Worm (Caenorhabditis elegans): ENCODE data around the gene W10G6.6.
"Not testable (repeated sequence)": the region's sequence is repeated elsewhere in the genome, so short reads cannot be mapped to it uniquely, and the experiment has no call there.

The W10G6.6 gene

DNA sequence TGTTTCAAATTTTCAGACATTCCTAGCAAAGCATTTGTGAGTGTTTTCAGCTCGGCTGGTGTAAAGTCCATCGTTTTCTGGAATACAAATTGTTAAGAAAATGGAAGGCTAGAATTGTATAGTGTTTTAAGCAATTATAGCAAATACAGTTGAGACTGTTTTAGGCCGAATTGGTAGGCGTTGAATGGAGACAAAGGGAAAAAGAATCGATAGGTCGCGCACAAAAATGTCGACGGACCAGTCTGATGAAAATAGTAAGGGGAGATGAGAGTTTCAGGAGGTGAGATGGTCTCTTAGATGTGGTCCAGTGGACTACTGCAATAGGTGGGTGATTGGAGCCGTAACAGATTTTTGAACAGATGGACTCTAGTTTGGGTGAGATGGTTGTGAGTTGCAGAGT is 10.0 kb downstream of the W10G6.6 start:
- TF ChIP-seq klf-2 (GFP tag; conservative IDR thresholded peaks at IDR 0.05) (no peak), med-1 (GFP tag; optimal IDR thresholded peaks at IDR 0.05; ENCODE audit: insufficient read depth) (no peak), tab-1 (GFP tag; IDR thresholded peaks at IDR 0.05) (no peak), ztf-29 (GFP tag; IDR thresholded peaks at IDR 0.05) (no peak), T22C8.4 (GFP tag; IDR thresholded peaks at IDR 0.05) (no peak), ref-1 (GFP tag; conservative IDR thresholded peaks at IDR 0.05) (no peak), cog-1 (tag; optimal IDR thresholded peaks at IDR 0.05) (no peak), flt-1 (GFP tag; IDR thresholded peaks at IDR 0.05) (no peak), ztf-23 (GFP tag; IDR thresholded peaks at IDR 0.05) (no peak)

DNA sequence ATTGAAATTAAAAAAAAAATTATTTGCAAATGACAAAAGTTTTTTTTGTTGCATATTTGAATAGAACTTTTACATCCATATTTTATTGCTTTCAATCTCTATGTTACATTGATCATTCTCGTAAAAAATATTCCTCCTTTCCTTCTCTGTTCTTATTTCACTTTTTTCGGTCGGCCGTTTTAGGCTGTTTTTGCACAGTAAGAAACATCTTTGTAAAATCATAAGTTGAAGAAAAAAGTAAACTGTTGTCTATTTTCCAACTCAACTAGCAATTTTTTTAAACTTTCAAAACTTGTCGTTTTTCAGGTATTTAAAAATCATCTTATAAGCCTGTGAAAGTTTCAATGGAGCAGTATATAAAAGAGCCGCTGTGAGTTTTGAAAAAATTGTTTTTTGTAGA is 22.0 kb downstream of the W10G6.6 start, which contains the start of gene F23A7.5:
TSS of gene F23A7.5 (plus strand) at position 301 of the 400 bp plus-strand sequence.
- TF ChIP-seq ref-1 (GFP tag; conservative IDR thresholded peaks at IDR 0.05) (no peak), T22C8.4 (GFP tag; IDR thresholded peaks at IDR 0.05) (no peak), tab-1 (GFP tag; IDR thresholded peaks at IDR 0.05) (no peak), ztf-29 (GFP tag; IDR thresholded peaks at IDR 0.05) (no peak), ztf-23 (GFP tag; IDR thresholded peaks at IDR 0.05) (no peak), klf-2 (GFP tag; conservative IDR thresholded peaks at IDR 0.05) (no peak), flt-1 (GFP tag; IDR thresholded peaks at IDR 0.05) (no peak), cog-1 (tag; optimal IDR thresholded peaks at IDR 0.05) (no peak), med-1 (GFP tag; optimal IDR thresholded peaks at IDR 0.05; ENCODE audit: insufficient read depth) (no peak)

DNA sequence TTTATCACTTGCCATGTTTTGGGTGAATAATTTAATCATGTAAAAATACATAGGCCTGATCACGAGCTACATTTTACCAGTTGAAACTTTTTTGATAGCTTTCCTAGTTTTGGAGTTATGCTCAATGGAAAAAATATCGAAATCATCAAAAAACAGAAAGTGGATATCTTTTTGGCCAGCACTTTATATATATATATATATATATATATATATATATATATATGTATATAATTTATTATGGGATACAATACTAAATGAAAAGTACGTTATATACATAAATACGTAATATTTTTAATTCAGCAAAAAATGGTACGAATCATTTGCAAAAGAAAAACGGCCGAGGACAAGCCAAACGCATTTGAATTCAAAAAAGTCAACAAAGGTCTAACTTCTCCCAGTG is 30.9 kb downstream of the W10G6.6 start, which contains the start of gene F23A7.3:
TSS of gene F23A7.3 (plus strand) at position 301 of the 400 bp plus-strand sequence.
- not testable (repeated sequence) for TF ChIP-seq cog-1 (tag; optimal IDR thresholded peaks at IDR 0.05); ztf-29 (GFP tag; IDR thresholded peaks at IDR 0.05); flt-1 (GFP tag; IDR thresholded peaks at IDR 0.05)

DNA sequence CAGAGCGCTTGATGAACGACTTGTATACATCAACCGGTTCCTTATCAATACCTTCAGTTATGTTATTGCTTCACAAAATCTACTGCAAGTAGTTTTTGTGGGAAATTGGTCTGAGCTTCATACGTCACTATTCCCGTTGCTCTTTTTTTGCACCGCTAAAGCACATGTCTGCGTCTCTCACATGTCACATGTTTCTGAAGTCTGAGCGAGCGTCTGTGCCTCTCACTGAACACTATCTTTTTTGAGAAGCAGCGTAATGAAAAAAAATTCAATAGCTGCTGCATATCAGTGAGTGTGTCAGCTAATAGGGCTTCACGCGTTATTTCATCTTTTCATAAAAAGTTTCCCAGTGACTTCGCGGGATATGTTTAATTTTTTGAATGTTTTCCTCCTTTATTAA is 32.3 kb downstream of the W10G6.6 start:
- no peak for TF ChIP-seq T22C8.4 (GFP tag; IDR thresholded peaks at IDR 0.05)
- TF ChIP-seq ztf-29 (GFP tag; IDR thresholded peaks at IDR 0.05): no peak
- no peak for TF ChIP-seq tab-1 (GFP tag; IDR thresholded peaks at IDR 0.05)
- no peak for TF ChIP-seq med-1 (GFP tag; optimal IDR thresholded peaks at IDR 0.05; ENCODE audit: insufficient read depth)
- no peak for TF ChIP-seq cog-1 (tag; optimal IDR thresholded peaks at IDR 0.05)
- no peak for TF ChIP-seq flt-1 (GFP tag; IDR thresholded peaks at IDR 0.05)
- TF ChIP-seq klf-2 (GFP tag; conservative IDR thresholded peaks at IDR 0.05): no peak
- no peak for TF ChIP-seq ztf-23 (GFP tag; IDR thresholded peaks at IDR 0.05)
- TF ChIP-seq ref-1 (GFP tag; conservative IDR thresholded peaks at IDR 0.05): no peak

DNA sequence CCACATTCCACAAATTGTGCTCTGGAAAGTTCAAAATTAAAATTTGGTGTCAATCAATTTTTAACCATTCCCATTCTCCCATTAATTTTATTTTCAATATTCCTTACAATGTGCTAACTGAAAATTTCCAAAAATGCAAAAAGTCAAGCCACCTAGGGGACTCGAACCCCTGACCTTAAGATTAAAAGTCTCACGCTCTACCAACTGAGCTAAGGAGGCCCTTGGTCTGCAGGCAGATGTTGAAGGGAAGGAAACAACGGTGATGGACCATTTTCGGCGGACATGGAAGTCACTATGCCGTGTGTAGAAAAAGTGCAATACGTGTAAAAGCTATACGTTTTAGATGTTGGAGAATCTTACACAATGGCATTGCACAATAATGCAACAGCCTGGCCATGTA is 32.8 kb downstream of the W10G6.6 start:
- peak; percentile 64; the same call in 1 of the 2 replicates for TF ChIP-seq flt-1 (GFP tag; IDR thresholded peaks at IDR 0.05)
- no peak for TF ChIP-seq ref-1 (GFP tag; conservative IDR thresholded peaks at IDR 0.05)

DNA sequence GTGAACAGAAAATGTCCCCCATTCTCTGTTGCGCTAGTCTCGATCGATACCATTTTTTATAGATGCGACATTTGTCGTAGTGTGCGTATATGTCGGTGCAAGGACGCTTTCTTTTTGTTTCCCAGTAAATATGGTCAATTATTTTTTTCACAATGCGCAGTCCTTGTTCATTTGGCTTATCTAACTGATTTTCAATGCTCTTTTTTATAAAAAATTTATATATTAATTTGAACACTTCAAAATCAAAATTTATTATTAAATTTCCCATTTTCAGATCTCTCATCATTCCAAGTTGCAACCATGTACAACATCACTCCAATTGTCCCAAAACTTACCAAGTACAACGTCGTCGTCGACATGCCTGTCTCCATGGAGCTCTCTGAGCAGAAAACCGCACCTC is 33.5 kb downstream of the W10G6.6 start, which contains the start of gene F23A7.1:
TSS of gene F23A7.1 (plus strand) at position 301 of the 400 bp plus-strand sequence.
- TF ChIP-seq T22C8.4 (GFP tag; IDR thresholded peaks at IDR 0.05): no peak
- TF ChIP-seq ztf-29 (GFP tag; IDR thresholded peaks at IDR 0.05): no peak
- TF ChIP-seq cog-1 (tag; optimal IDR thresholded peaks at IDR 0.05): no peak
- no peak for TF ChIP-seq ztf-23 (GFP tag; IDR thresholded peaks at IDR 0.05)

DNA sequence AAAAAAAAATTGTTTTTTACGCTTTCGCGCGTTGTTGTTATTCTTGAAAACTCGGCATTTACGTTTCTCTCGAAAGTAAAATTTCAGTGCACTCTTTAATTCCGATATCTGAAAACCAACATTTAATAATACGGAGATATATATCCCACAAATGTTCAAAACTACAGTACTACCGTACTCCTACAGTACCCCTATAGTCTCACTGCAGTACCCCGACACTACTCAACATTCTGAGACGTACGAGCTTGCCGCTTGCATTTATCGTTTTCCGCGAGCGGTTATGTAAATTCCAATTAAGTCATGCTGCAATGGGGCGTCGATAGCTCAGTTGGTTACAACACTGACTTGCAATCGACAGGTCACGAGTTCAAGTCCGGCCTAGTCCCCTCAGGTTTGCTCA is 37.5 kb downstream of the W10G6.6 start, which contains the start of gene F23A7.8:
TSS of gene F23A7.8 (plus strand) at position 301 of the 400 bp plus-strand sequence.
- not testable (repeated sequence) for TF ChIP-seq ztf-29 (GFP tag; IDR thresholded peaks at IDR 0.05); cog-1 (tag; optimal IDR thresholded peaks at IDR 0.05); T22C8.4 (GFP tag; IDR thresholded peaks at IDR 0.05)

DNA sequence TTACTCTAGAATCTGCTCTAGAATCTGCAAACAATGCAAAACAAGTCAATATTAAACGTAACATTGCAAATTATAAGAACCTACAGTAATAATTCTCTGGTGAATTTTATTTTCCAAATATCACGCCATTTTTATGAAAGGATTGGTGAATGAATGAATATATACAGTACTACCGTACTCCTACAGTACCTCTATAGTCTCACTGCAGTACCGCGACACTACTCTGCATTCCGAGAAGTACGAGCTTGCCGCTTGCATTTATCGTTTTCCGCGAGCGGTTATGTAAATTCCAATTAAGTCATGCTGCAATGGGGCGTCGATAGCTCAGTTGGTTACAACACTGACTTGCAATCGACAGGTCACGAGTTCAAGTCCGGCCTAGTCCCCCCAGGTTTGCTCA is 38.3 kb downstream of the W10G6.6 start, which contains the start of gene F23A7.4:
TSS of gene F23A7.4 (plus strand) at position 301 of the 400 bp plus-strand sequence.
- TF ChIP-seq flt-1, tab-1, ztf-29 (GFP tag; IDR thresholded peaks at IDR 0.05): not testable (repeated sequence)

DNA sequence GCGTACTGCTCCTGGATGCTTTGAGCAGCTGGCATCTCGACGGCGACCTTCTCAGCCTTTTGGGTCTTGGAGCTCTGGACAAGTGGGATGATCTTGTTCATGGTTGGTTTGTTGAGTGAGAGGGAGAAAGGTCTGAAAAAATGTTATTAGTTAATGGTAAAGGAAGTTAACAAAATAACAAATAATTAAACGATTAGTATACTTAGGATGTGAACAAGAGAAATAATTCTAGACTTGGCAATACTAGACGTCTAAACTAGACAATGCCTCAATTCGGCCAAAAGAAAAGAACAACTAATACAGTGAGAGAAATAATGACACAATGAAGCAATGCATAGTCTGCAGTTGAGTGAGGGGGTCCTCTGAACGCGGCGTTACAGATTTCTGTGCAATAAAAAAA is 40.1 kb downstream of the W10G6.6 start, which contains the start of gene R11.4:
TSS of gene R11.4 (minus strand) at position 101 of the 400 bp plus-strand sequence.
- TF ChIP-seq cog-1 (tag; optimal IDR thresholded peaks at IDR 0.05) (no peak), flt-1 (GFP tag; IDR thresholded peaks at IDR 0.05) (no peak), ztf-29 (GFP tag; IDR thresholded peaks at IDR 0.05) (no peak), klf-2 (GFP tag; conservative IDR thresholded peaks at IDR 0.05) (no peak), T22C8.4 (GFP tag; IDR thresholded peaks at IDR 0.05) (no peak), ztf-23 (GFP tag; IDR thresholded peaks at IDR 0.05) (no peak), ref-1 (GFP tag; conservative IDR thresholded peaks at IDR 0.05) (no peak), med-1 (GFP tag; optimal IDR thresholded peaks at IDR 0.05; ENCODE audit: insufficient read depth) (no peak)

DNA sequence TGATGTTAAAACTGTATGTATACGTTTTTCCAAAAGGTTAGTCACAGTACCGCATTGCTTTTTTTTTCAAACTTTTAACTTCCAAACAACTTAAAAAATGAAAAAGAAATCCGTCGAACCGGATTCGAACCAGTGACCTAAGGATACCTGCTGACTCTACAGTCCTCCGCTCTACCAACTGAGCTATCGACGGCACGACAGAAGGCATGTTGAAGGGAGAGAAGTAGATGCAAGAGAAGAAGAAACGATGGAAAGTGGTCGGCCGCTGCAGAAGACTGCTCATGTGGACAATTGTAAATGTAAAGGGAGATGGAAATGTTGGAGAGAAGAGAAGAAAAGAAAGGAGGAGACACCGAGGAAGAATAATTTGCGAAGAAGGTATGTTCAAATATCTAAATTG is 40.9 kb downstream of the W10G6.6 start:
- TF ChIP-seq klf-2 (GFP tag; conservative IDR thresholded peaks at IDR 0.05) (peak; percentile 95), ztf-23 (GFP tag; IDR thresholded peaks at IDR 0.05) (peak; percentile 94), ztf-29 (GFP tag; IDR thresholded peaks at IDR 0.05) (peak; percentile 90), ref-1 (GFP tag; conservative IDR thresholded peaks at IDR 0.05) (peak; percentile 85), cog-1 (tag; optimal IDR thresholded peaks at IDR 0.05) (peak; percentile 57), T22C8.4 (GFP tag; IDR thresholded peaks at IDR 0.05) (peak; percentile 88), med-1 (GFP tag; optimal IDR thresholded peaks at IDR 0.05; ENCODE audit: insufficient read depth) (peak; percentile 77), tab-1 (GFP tag; IDR thresholded peaks at IDR 0.05) (peak; percentile 93), flt-1 (GFP tag; IDR thresholded peaks at IDR 0.05) (peak; percentile 96)

DNA sequence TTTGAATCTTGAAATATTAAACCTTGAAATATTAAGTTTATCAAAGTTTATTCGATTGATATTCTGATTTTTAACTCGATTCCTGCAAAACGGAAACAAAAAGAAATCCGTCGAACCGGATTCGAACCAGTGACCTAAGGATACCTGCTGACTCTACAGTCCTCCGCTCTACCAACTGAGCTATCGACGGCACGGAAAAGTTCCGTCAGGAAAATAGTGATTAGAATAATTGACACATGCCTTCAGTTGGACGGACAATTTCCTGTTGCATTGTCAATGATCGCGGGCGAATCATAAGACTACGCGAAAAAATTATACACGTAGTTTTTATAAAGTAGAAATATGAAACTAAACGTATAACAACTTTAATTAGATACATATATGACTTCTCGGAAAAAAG is 41.5 kb downstream of the W10G6.6 start:
- no peak for TF ChIP-seq tab-1 (GFP tag; IDR thresholded peaks at IDR 0.05)
- TF ChIP-seq ztf-29 (GFP tag; IDR thresholded peaks at IDR 0.05): no peak
- no peak for TF ChIP-seq med-1 (GFP tag; optimal IDR thresholded peaks at IDR 0.05; ENCODE audit: insufficient read depth)
- no peak for TF ChIP-seq flt-1 (GFP tag; IDR thresholded peaks at IDR 0.05)
- no peak for TF ChIP-seq ztf-23 (GFP tag; IDR thresholded peaks at IDR 0.05)
- TF ChIP-seq klf-2 (GFP tag; conservative IDR thresholded peaks at IDR 0.05): no peak
- no peak for TF ChIP-seq T22C8.4 (GFP tag; IDR thresholded peaks at IDR 0.05)
- no peak for TF ChIP-seq ref-1 (GFP tag; conservative IDR thresholded peaks at IDR 0.05)
- TF ChIP-seq cog-1 (tag; optimal IDR thresholded peaks at IDR 0.05): no peak
